Worm (Caenorhabditis elegans): ENCODE results near the gene Y54G2A.15.

Y54G2A.15 gene

DNA sequence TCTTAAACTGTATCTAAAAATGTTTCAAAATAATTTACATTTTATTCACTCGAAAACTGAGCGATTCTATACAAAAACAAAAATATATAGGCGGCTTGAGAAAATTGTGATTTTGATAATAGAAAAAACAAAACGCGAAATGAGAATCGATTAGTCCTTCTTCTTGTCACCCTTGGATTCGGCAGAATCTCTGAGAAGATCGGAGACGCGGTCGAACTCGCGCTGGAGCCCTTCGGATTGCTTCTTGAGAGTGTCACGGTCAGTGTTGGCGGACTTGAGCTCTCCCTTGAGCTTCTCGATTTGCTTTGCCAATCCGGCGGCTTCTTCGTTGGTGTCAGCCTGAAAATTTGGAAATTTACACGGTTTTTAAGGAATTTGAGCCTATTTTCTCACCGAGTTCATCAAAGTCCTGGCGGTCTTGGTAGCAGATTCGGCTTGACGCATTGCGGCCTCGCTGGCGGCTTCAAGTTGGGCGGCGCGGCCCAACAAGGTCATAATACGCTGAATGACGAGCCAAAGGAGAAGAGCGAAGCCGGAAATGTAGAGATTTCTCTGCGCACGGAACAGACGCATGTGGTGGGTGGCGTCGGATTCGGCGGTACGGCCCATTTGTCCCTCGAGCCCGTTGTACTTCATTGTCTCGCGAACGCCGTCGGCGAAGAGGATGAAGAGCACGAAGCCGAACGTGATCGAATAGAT lies 47.9 kb upstream of the Y54G2A.15 start:
- TF ChIP-seq efl-1 (optimal IDR thresholded peaks at IDR 0.05) (no peak), efl-1 (GFP tag; optimal IDR thresholded peaks at IDR 0.05 in 1 of 2) (peak in 1 of 2 experiments; percentile 59), ztf-4 (tag; optimal IDR thresholded peaks at IDR 0.05) (no peak)

ce11 chrIV:2890401-2890952 lies 46.7 kb upstream of the Y54G2A.15 start, which contains the start of the genes nprt-1 and dib-1:
Gene nprt-1 (minus strand): TSS chrIV:2890451.
Gene dib-1 (plus strand): TSS chrIV:2890882.
- TF ChIP-seq mep-1 (tag; optimal IDR thresholded peaks at IDR 0.05) (peak; percentile 60), C16A3.4 (tag; optimal IDR thresholded peaks at IDR 0.05) (peak; percentile 4), efl-1 (optimal IDR thresholded peaks at IDR 0.05) (peak; percentile 65 to 94), efl-1 (GFP tag; optimal IDR thresholded peaks at IDR 0.05 in 1 of 2) (peak; percentile 92 to 99), nhr-85 (tag) (peak; percentile 63), hpl-2 (GFP tag; optimal IDR thresholded peaks at IDR 0.05) (no peak), lin-14 (GFP tag; optimal IDR thresholded peaks at IDR 0.05) (peak; percentile 56), mdl-1 (tag; optimal IDR thresholded peaks at IDR 0.05) (peak in 1 of 2 experiments; percentile 16), ceh-82 (tag; optimal IDR thresholded peaks at IDR 0.05) (peak; percentile 34 to 49 (median 43)), nhr-90 (tag; optimal IDR thresholded peaks at IDR 0.05; ENCODE audit: poor library complexity) (peak; percentile 37), hlh-4 (tag; optimal IDR thresholded peaks at IDR 0.05) (no peak), nhr-47 (tag; optimal IDR thresholded peaks at IDR 0.05) (peak; percentile 68), dsc-1 (tag; optimal IDR thresholded peaks at IDR 0.05) (peak; percentile 44), tbx-2 (tag; optimal IDR thresholded peaks at IDR 0.05) (peak; percentile 57), pax-3 (tag; optimal IDR thresholded peaks at IDR 0.05) (no peak), ztf-11 (tag; optimal IDR thresholded peaks at IDR 0.05) (no peak), fkh-8 (tag; optimal IDR thresholded peaks at IDR 0.05) (peak; percentile 6), xbp-1 (tag; optimal IDR thresholded peaks at IDR 0.05) (peak; percentile 71), snu-23 (GFP tag; optimal IDR thresholded peaks at IDR 0.05) (peak; percentile 78), unc-130 (tag; optimal IDR thresholded peaks at IDR 0.05) (peak; percentile 28), dpl-1 (GFP tag; optimal IDR thresholded peaks at IDR 0.05) (peak; percentile 88 to 93 (median 90)), elt-3 (tag; optimal IDR thresholded peaks at IDR 0.05) (no peak), nhr-71 (tag; optimal IDR thresholded peaks at IDR 0.05) (peak; percentile 76), fos-1 (tag; optimal IDR thresholded peaks at IDR 0.05) (peak; percentile 20), skn-1 (tag; optimal IDR thresholded peaks at IDR 0.05) (peak; percentile 71), blmp-1 (tag; optimal IDR thresholded peaks at IDR 0.05) (peak; percentile 59), lsy-2 (tag; optimal IDR thresholded peaks at IDR 0.05) (peak; percentile 70 to 89), swsn-7 (tag; optimal IDR thresholded peaks at IDR 0.05) (peak; percentile 51), zag-1 (tag; optimal IDR thresholded peaks at IDR 0.05) (no peak), tlp-1 (tag; optimal IDR thresholded peaks at IDR 0.05) (no peak), rnt-1 (tag; optimal IDR thresholded peaks at IDR 0.05) (peak; percentile 48), isw-1 (GFP tag; IDR thresholded peaks at IDR 0.05) (peak; percentile 52), nhr-237 (tag; optimal IDR thresholded peaks at IDR 0.05) (peak; percentile 27), snpc-4 (tag; optimal IDR thresholded peaks at IDR 0.05) (peak; percentile 25), nhr-12 (tag; optimal IDR thresholded peaks at IDR 0.05) (no peak), ces-1 (GFP tag; optimal IDR thresholded peaks at IDR 0.05) (no peak), nhr-19 (GFP tag; conservative IDR thresholded peaks at IDR 0.05) (peak; percentile 54), lin-35 (GFP tag; optimal IDR thresholded peaks at IDR 0.05) (peak; percentile 93 to 96), ceh-90 (tag; optimal IDR thresholded peaks at IDR 0.05) (peak; percentile 8), F16B12.6 (tag; optimal IDR thresholded peaks at IDR 0.05) (peak; percentile 42), nhr-20 (tag; optimal IDR thresholded peaks at IDR 0.05) (peak; percentile 45)
